Fruit fly (Drosophila melanogaster): ENCODE data around the gene CG3199.

CG3199 gene

dm6 chr3R:14122347-14122812 is 40.1 kb upstream of the CG3199 start, which contains the start of the genes Abi and twf (continued):
- TF ChIP-seq crc (GFP tag; optimal IDR thresholded peaks at IDR 0.05) = no peak
- no peak for TF ChIP-seq crol (GFP tag; IDR thresholded peaks at IDR 0.05)
- TF ChIP-seq Myb (GFP tag; optimal IDR thresholded peaks at IDR 0.05) = peak; percentile 34
- no peak for TF ChIP-seq CG2889 (GFP tag; IDR thresholded peaks at IDR 0.05)
- no peak for TF ChIP-seq CG4707 (GFP tag; optimal IDR thresholded peaks at IDR 0.05)
- peak; percentile 29 for TF ChIP-seq CG1647 (GFP tag; optimal IDR thresholded peaks at IDR 0.05)
- TF ChIP-seq cato (GFP tag; optimal IDR thresholded peaks at IDR 0.05; ENCODE audit: borderline replicate concordance) = peak; percentile 46
- TF ChIP-seq inv (GFP tag; IDR thresholded peaks at IDR 0.05; ENCODE audit: partially characterized antibody) = no peak
- TF ChIP-seq CG5245 (GFP tag; optimal IDR thresholded peaks at IDR 0.05) = peak; percentile 52
- peak; percentile 48 for TF ChIP-seq CG17829 (tag; optimal IDR thresholded peaks at IDR 0.05)
- TF ChIP-seq tio (GFP tag; optimal IDR thresholded peaks at IDR 0.05) = peak; percentile 59
- peak; percentile 71 for TF ChIP-seq chn (GFP tag; optimal IDR thresholded peaks at IDR 0.05)
- peak; percentile 77 for TF ChIP-seq CG2116 (GFP tag; optimal IDR thresholded peaks at IDR 0.05)
- no peak for TF ChIP-seq CG6254 (GFP tag; optimal IDR thresholded peaks at IDR 0.05)
- peak; percentile 15 for TF ChIP-seq Dp (GFP tag; optimal IDR thresholded peaks at IDR 0.05)
- no peak for TF ChIP-seq Dip2 (GFP tag; IDR thresholded peaks at IDR 0.05)
- TF ChIP-seq sna (GFP tag; IDR thresholded peaks at IDR 0.05; ENCODE audit: partially characterized antibody) = no peak
- TF ChIP-seq pum (GFP tag; optimal IDR thresholded peaks at IDR 0.05) = peak; percentile 45
- no peak for TF ChIP-seq amos (GFP tag; IDR thresholded peaks at IDR 0.05; ENCODE audit: partially characterized antibody)
- peak; percentile 67 for TF ChIP-seq tgo (GFP tag; IDR thresholded peaks at IDR 0.05)
- TF ChIP-seq CG4328 (GFP tag; optimal IDR thresholded peaks at IDR 0.05) = no peak
- no peak for TF ChIP-seq CG12236 (GFP tag; optimal IDR thresholded peaks at IDR 0.05)
- peak; percentile 47 for TF ChIP-seq Oli (tag; optimal IDR thresholded peaks at IDR 0.05)
- TF ChIP-seq lab (GFP tag; optimal IDR thresholded peaks at IDR 0.05) = peak; percentile 78
- peak; percentile 77 for TF ChIP-seq Chrac-16 (GFP tag; optimal IDR thresholded peaks at IDR 0.05)
- no peak for TF ChIP-seq CG11696 (GFP tag; IDR thresholded peaks at IDR 0.05)
- peak; percentile 58 for TF ChIP-seq CG18262 (tag; optimal IDR thresholded peaks at IDR 0.05)
- peak; percentile 39 for TF ChIP-seq esg (GFP tag; conservative IDR thresholded peaks at IDR 0.05)
- peak; percentile 54 for TF ChIP-seq E2f2 (GFP tag; IDR thresholded peaks at IDR 0.05)
- TF ChIP-seq row (GFP tag; IDR thresholded peaks at IDR 0.05) = peak; percentile 82
- TF ChIP-seq CG11398 (GFP tag; optimal IDR thresholded peaks at IDR 0.05) = no peak
- TF ChIP-seq Eip74EF (GFP tag; optimal IDR thresholded peaks at IDR 0.05) = peak in 1 of 2 experiments; percentile 9
- TF ChIP-seq lilli (GFP tag; optimal IDR thresholded peaks at IDR 0.05) = peak; percentile 81
- TF ChIP-seq CG10462 (GFP tag; optimal IDR thresholded peaks at IDR 0.05) = peak; percentile 39
- TF ChIP-seq Adf1 (GFP tag; IDR thresholded peaks at IDR 0.05) = peak; percentile 78
- peak; percentile 59 for TF ChIP-seq CG30020 (tag; optimal IDR thresholded peaks at IDR 0.05)
- TF ChIP-seq CG10979 (tag; optimal IDR thresholded peaks at IDR 0.05) = peak; percentile 60
- TF ChIP-seq CG12071 (GFP tag; optimal IDR thresholded peaks at IDR 0.05) = no peak
- no peak for TF ChIP-seq sens-2 (GFP tag; IDR thresholded peaks at IDR 0.05)
- no peak for TF ChIP-seq ac (GFP tag; optimal IDR thresholded peaks at IDR 0.05)
- peak; percentile 75 for TF ChIP-seq trem (tag; optimal IDR thresholded peaks at IDR 0.05)
- 0 out of 3 replicates have a peak, but pooled peaks have one; percentile 16 for TF ChIP-seq CG6175 (GFP tag; IDR thresholded peaks at IDR 0.05)
- peak; percentile 74 for TF ChIP-seq CG10654 (GFP tag; optimal IDR thresholded peaks at IDR 0.05)
- TF ChIP-seq Deaf1 (tag; optimal IDR thresholded peaks at IDR 0.05) = peak; percentile 5
- TF ChIP-seq Optix (GFP tag; IDR thresholded peaks at IDR 0.05) = no peak
- TF ChIP-seq Atf3 (GFP tag; optimal IDR thresholded peaks at IDR 0.05) = peak; percentile 43
- TF ChIP-seq nau (GFP tag; optimal IDR thresholded peaks at IDR 0.05) = no peak
- TF ChIP-seq en (GFP tag; optimal IDR thresholded peaks at IDR 0.05) = peak; percentile 17
- TF ChIP-seq CG2712 (tag; optimal IDR thresholded peaks at IDR 0.05) = peak; percentile 74
- peak; percentile 81 for TF ChIP-seq CG9932 (GFP tag; IDR thresholded peaks at IDR 0.05)
- peak; percentile 55 for TF ChIP-seq CG7372 (GFP tag; IDR thresholded peaks at IDR 0.05)

Data from whole organism, embryonic.